Worm (Caenorhabditis elegans) whole organism, late embryonic: ENCODE data around the gene glb-31.

ENCODE experiments used
- C08G9.2 ChIP-seq: sonication (generic microtip); optimal IDR thresholded peaks from 2 replicates; lab custom pipeline; 2016; ENCODE audit warnings: mild to moderate bottlenecking, missing genetic modification characterization, moderate library complexity, missing compliant biosample characterization
- F13H6.1 ChIP-seq: sonication (generic microtip); optimal IDR thresholded peaks from 2 replicates; lab custom pipeline; 2016; ENCODE audit warnings: missing genetic modification characterization, missing compliant biosample characterization
- K02D7.2 ChIP-seq: sonication (generic microtip); optimal IDR thresholded peaks from 2 replicates; lab custom pipeline; 2017; ENCODE audit warnings: mild to moderate bottlenecking, missing genetic modification characterization, missing compliant biosample characterization
- K09A11.1 ChIP-seq: sonication (generic microtip); optimal IDR thresholded peaks from 2 replicates; lab custom pipeline; 2017; ENCODE audit warnings: antibody characterized with exemption, mild to moderate bottlenecking, missing genetic modification characterization, missing compliant biosample characterization; ENCODE audit not compliant: insufficient read depth
- T23F11.4 ChIP-seq: fragments of 200-800 bp; sonication (Bioruptor generic); optimal IDR thresholded peaks from 2 replicates; lab custom pipeline; 2018; ENCODE audit warnings: mild to moderate bottlenecking, missing genetic modification characterization, missing compliant biosample characterization
- Y22D7AL.16 ChIP-seq: sonication (generic microtip); optimal IDR thresholded peaks from 2 replicates; lab custom pipeline; 2016; ENCODE audit warnings: missing genetic modification characterization, missing compliant biosample characterization
- ama-1 ChIP-seq: fragments of 150-350 bp; optimal IDR thresholded peaks from 2 replicates; lab custom pipeline; 2014
- ceh-14 ChIP-seq: sonication (generic microtip); optimal IDR thresholded peaks from 2 replicates; lab custom pipeline; 2016; ENCODE audit warnings: missing genotype, missing genetic modification characterization, missing compliant biosample characterization
- ceh-19 ChIP-seq: fragments of 200-800 bp; sonication (Bioruptor generic); optimal IDR thresholded peaks from 2 replicates; lab custom pipeline; 2018; ENCODE audit warnings: mild to moderate bottlenecking, missing genetic modification characterization, missing compliant biosample characterization
- ceh-24 ChIP-seq: sonication (generic microtip); optimal IDR thresholded peaks from 2 replicates; lab custom pipeline; 2016; ENCODE audit warnings: mild to moderate bottlenecking, missing genetic modification characterization, missing compliant biosample characterization
- ceh-30 ChIP-seq: fragments of 150-350 bp; optimal IDR thresholded peaks from 2 replicates; lab custom pipeline; 2014; ENCODE audit warnings: missing biosample characterization, missing genetic modification characterization
- ceh-34 ChIP-seq: sonication (generic microtip); optimal IDR thresholded peaks from 2 replicates; lab custom pipeline; 2016; ENCODE audit warnings: mild to moderate bottlenecking, missing genetic modification characterization, missing compliant biosample characterization
- ceh-6 ChIP-seq: fragments of 200-800 bp; sonication (Bioruptor generic); optimal IDR thresholded peaks from 2 replicates; lab custom pipeline; 2018; ENCODE audit warnings: mild to moderate bottlenecking, missing genetic modification characterization, missing compliant biosample characterization
- che-1 ChIP-seq: sonication (generic microtip); optimal IDR thresholded peaks from 2 replicates; lab custom pipeline; 2016; ENCODE audit warnings: mild to moderate bottlenecking, missing genetic modification characterization, missing compliant biosample characterization
- dmd-4 ChIP-seq: sonication (generic microtip); optimal IDR thresholded peaks from 2 replicates; lab custom pipeline; 2016; ENCODE audit warnings: borderline replicate concordance, missing genetic modification characterization, missing compliant biosample characterization
- dve-1 ChIP-seq: sonication (generic microtip); optimal IDR thresholded peaks from 2 replicates; lab custom pipeline; 2017; ENCODE audit warnings: antibody characterized with exemption, mild to moderate bottlenecking, missing genetic modification characterization, missing compliant biosample characterization
- elt-4 ChIP-seq: sonication (generic microtip); optimal IDR thresholded peaks from 2 replicates; lab custom pipeline; 2016; ENCODE audit warnings: missing genetic modification characterization, missing compliant biosample characterization
- ets-4 ChIP-seq: sonication (generic microtip); optimal IDR thresholded peaks from 2 replicates; lab custom pipeline; 2016; ENCODE audit warnings: missing genetic modification characterization, missing compliant biosample characterization
- eyg-1 ChIP-seq: sonication (generic microtip); optimal IDR thresholded peaks from 2 replicates; lab custom pipeline; 2016; ENCODE audit warnings: missing genotype, missing genetic modification characterization, missing compliant biosample characterization
- fax-1 ChIP-seq: sonication (generic microtip); optimal IDR thresholded peaks from 2 replicates; lab custom pipeline; 2016; ENCODE audit warnings: missing genotype, missing genetic modification characterization, missing compliant biosample characterization
- fkh-10 ChIP-seq: fragments of 150-350 bp; optimal IDR thresholded peaks from 2 replicates; lab custom pipeline; 2014; ENCODE audit warnings: missing biosample characterization, missing genetic modification reagents, missing genetic modification characterization
- fkh-6 ChIP-seq: sonication (generic microtip); optimal IDR thresholded peaks from 2 replicates; lab custom pipeline; 2016; ENCODE audit warnings: missing genetic modification characterization, missing compliant biosample characterization
- gmeb-2 ChIP-seq: sonication (generic microtip); optimal IDR thresholded peaks from 2 replicates; lab custom pipeline; 2016; ENCODE audit warnings: missing genetic modification characterization, inconsistent platforms, missing compliant biosample characterization
- hlh-30 ChIP-seq: sonication (generic microtip); optimal IDR thresholded peaks from 2 replicates; lab custom pipeline; 2017; ENCODE audit warnings: antibody characterized with exemption, missing genetic modification characterization, missing compliant biosample characterization; ENCODE audit not compliant: insufficient read depth
- hlh-6 ChIP-seq: sonication (generic microtip); optimal IDR thresholded peaks from 2 replicates; lab custom pipeline; 2016; ENCODE audit warnings: missing genotype, missing genetic modification characterization, missing compliant biosample characterization
- lim-6 ChIP-seq: sonication (generic microtip); optimal IDR thresholded peaks from 2 replicates; lab custom pipeline; 2016; ENCODE audit warnings: missing genetic modification characterization, missing compliant biosample characterization
- lin-11 ChIP-seq: fragments of 200-800 bp; sonication (Bioruptor generic); optimal IDR thresholded peaks from 2 replicates; lab custom pipeline; 2018; ENCODE audit warnings: mild to moderate bottlenecking, missing genetic modification characterization, missing compliant biosample characterization
- madf-2 ChIP-seq: sonication (generic microtip); optimal IDR thresholded peaks from 2 replicates; lab custom pipeline; 2017; ENCODE audit warnings: missing genetic modification characterization, missing compliant biosample characterization
- mec-3 ChIP-seq: sonication (generic microtip); optimal IDR thresholded peaks from 2 replicates; lab custom pipeline; 2016; ENCODE audit warnings: borderline replicate concordance, missing genetic modification characterization, missing compliant biosample characterization
- nfya-1 ChIP-seq: sonication (generic microtip); optimal IDR thresholded peaks from 2 replicates; lab custom pipeline; 2017; ENCODE audit warnings: missing genetic modification characterization, mild to moderate bottlenecking, missing compliant biosample characterization, antibody characterized with exemption, moderate library complexity
- nhr-232 ChIP-seq: sonication (generic microtip); optimal IDR thresholded peaks from 2 replicates; lab custom pipeline; 2016; ENCODE audit warnings: missing genetic modification characterization, missing compliant biosample characterization
- npax-4 ChIP-seq: sonication (generic microtip); optimal IDR thresholded peaks from 2 replicates; lab custom pipeline; 2016; ENCODE audit warnings: missing genetic modification characterization, missing compliant biosample characterization
- pag-3 ChIP-seq: sonication (generic microtip); optimal IDR thresholded peaks from 2 replicates; lab custom pipeline; 2016; ENCODE audit warnings: missing compliant biosample characterization, missing genetic modification characterization, borderline replicate concordance
- pat-9 ChIP-seq: fragments of 200-800 bp; sonication (Bioruptor generic); optimal IDR thresholded peaks from 2 replicates; lab custom pipeline; 2018; ENCODE audit warnings: mild to moderate bottlenecking, missing genetic modification characterization, moderate library complexity, missing compliant biosample characterization
- pax-1 ChIP-seq: fragments of 150-350 bp; optimal IDR thresholded peaks from 2 replicates; lab custom pipeline; 2014; ENCODE audit warnings: missing biosample characterization, missing genetic modification characterization
- pros-1 ChIP-seq: fragments of 150-350 bp; optimal IDR thresholded peaks from 2 replicates; lab custom pipeline; 2014; ENCODE audit warnings: missing biosample characterization, missing genetic modification reagents, missing genetic modification characterization
- rnt-1 ChIP-seq: sonication (generic microtip); optimal IDR thresholded peaks from 2 replicates; lab custom pipeline; 2016; ENCODE audit warnings: missing genetic modification characterization, missing compliant biosample characterization
- sdc-2 ChIP-seq: sonication (generic microtip); optimal IDR thresholded peaks from 2 replicates; lab custom pipeline; 2016; ENCODE audit warnings: missing genotype, missing genetic modification characterization, missing compliant biosample characterization
- syd-9 ChIP-seq: sonication (generic microtip); optimal IDR thresholded peaks from 2 replicates; lab custom pipeline; 2016; ENCODE audit warnings: mild to moderate bottlenecking, missing genetic modification characterization, moderate library complexity, missing compliant biosample characterization
- tbx-7 ChIP-seq: sonication (generic microtip); optimal IDR thresholded peaks from 2 replicates; lab custom pipeline; 2016; ENCODE audit warnings: missing genotype, missing genetic modification characterization, missing compliant biosample characterization
- unc-3 ChIP-seq, 2 experiments: fragments of 200-800 bp in 1 of 2; sonication (Bioruptor generic) in 1 of 2; sonication (generic microtip) in 1 of 2; conservative IDR thresholded peaks in 1 of 2; optimal IDR thresholded peaks in 1 of 2; 2 replicates each; pipeline versions ENCODE4 v1.3.6 to Lab custom; 2016 to 2022; ENCODE audit warnings: missing compliant biosample characterization in 2 of 2, missing genetic modification characterization in 2 of 2, missing genetic modification reagents in 1 of 2
- unc-42 ChIP-seq: sonication (generic microtip); optimal IDR thresholded peaks from 2 replicates; lab custom pipeline; 2016; ENCODE audit warnings: missing genotype, missing genetic modification characterization, missing compliant biosample characterization
- unc-86 ChIP-seq: sonication (generic microtip); optimal IDR thresholded peaks from 2 replicates; lab custom pipeline; 2016; ENCODE audit warnings: missing genetic modification characterization, missing compliant biosample characterization
- ztf-16 ChIP-seq: sonication (generic microtip); optimal IDR thresholded peaks from 2 replicates; lab custom pipeline; 2017; ENCODE audit warnings: missing genetic modification characterization, missing compliant biosample characterization

glb-31 gene

ce11 chrII:1340049-1340448, 38.6 kb upstream of the glb-31 start:
- TF ChIP-seq lim-6 (tag; lab: Kevin White, UChicago) (no peak), C08G9.2 (tag; lab: Kevin White, UChicago) (no peak), npax-4 (tag; lab: Kevin White, UChicago) (no peak), ceh-34 (tag; lab: Kevin White, UChicago) (no peak), nhr-232 (tag; lab: Kevin White, UChicago) (no peak), ets-4 (tag; lab: Kevin White, UChicago) (no peak), dmd-4 (tag; lab: Kevin White, UChicago) (no peak), T23F11.4 (no peak), K02D7.2 (tag; lab: Kevin White, UChicago) (no peak), pag-3 (tag; lab: Kevin White, UChicago) (no peak), syd-9 (no peak), rnt-1 (no peak), eyg-1 (tag; lab: Kevin White, UChicago) (no peak), che-1 (tag; lab: Kevin White, UChicago) (no peak), hlh-6 (no peak), tbx-7 (no peak)
- TF ChIP-seq, all 69 proteins: peak for 0

- no peak for TF ChIP-seq dmd-4 (tag; lab: Kevin White, UChicago)
- peak; percentile 38 for TF ChIP-seq ceh-14 (tag; lab: Kevin White, UChicago)
Measured at ce11 chrII:1338196-1338595, 36.7 kb upstream of the glb-31 start.

- TF ChIP-seq nfya-1 (tag; lab: Kevin White, UChicago) (no peak), ets-4 (tag; lab: Kevin White, UChicago) (no peak), unc-42 (no peak), lim-6 (tag; lab: Kevin White, UChicago) (no peak), rnt-1 (no peak), fkh-10 (no peak), unc-3 (GFP tag; conservative IDR thresholded peaks at IDR 0.05; lab: Robert Waterston, UW) (no peak), unc-3 (tag; optimal IDR thresholded peaks at IDR 0.05; lab: Kevin White, UChicago) (no peak), pros-1 (tag; lab: Kevin White, UChicago) (no peak), dve-1 (no peak), hlh-6 (no peak), ceh-19 (GFP tag; lab: Kevin White, UChicago) (no peak), ceh-30 (tag; lab: Kevin White, UChicago) (no peak), che-1 (tag; lab: Kevin White, UChicago) (no peak), elt-4 (tag; lab: Kevin White, UChicago) (no peak), dmd-4 (tag; lab: Kevin White, UChicago) (no peak), pax-1 (no peak)
Measured at ce11 chrII:1329887-1330286, 28.4 kb upstream of the glb-31 start.

- TF ChIP-seq unc-42, result no peak
- TF ChIP-seq pag-3 (tag; lab: Kevin White, UChicago), result no peak
- no peak for TF ChIP-seq F13H6.1 (tag; lab: Kevin White, UChicago)
- TF ChIP-seq fkh-6 (tag; lab: Kevin White, UChicago), result no peak
- no peak for TF ChIP-seq ama-1
- TF ChIP-seq lin-11, result no peak
Measured at ce11 chrII:1326689-1327088, 25.2 kb upstream of the glb-31 start, which contains the start of gene jip-1. TSS of gene jip-1 (plus strand) at chrII:1326989.

- TF ChIP-seq K09A11.1 (tag; lab: Kevin White, UChicago) (no peak), ceh-34 (tag; lab: Kevin White, UChicago) (no peak), pat-9 (tag; lab: Kevin White, UChicago) (no peak), ceh-19 (GFP tag; lab: Kevin White, UChicago) (no peak), ceh-6 (GFP tag; lab: Kevin White, UChicago) (no peak), ztf-16 (tag; lab: Kevin White, UChicago) (no peak), fax-1 (no peak), lin-11 (no peak), Y22D7AL.16 (tag; lab: Kevin White, UChicago) (no peak), ceh-24 (tag; lab: Kevin White, UChicago) (no peak), unc-42 (no peak), pag-3 (tag; lab: Kevin White, UChicago) (no peak), sdc-2 (tag; lab: Kevin White, UChicago) (no peak), hlh-30 (no peak), gmeb-2 (tag; lab: Kevin White, UChicago) (no peak), pax-1 (no peak), unc-86 (no peak), rnt-1 (no peak), mec-3 (tag; lab: Kevin White, UChicago) (no peak), madf-2 (tag; lab: Kevin White, UChicago) (no peak)
- TF ChIP-seq, all 69 proteins: peak for 0
Measured at ce11 chrII:1325604-1326003, 24.1 kb upstream of the glb-31 start.
